Worm (Caenorhabditis elegans) whole organism, early embryonic: Measurements from ENCODE around the gene tmem-258.

Experiments
- B0310.2 ChIP-seq: sonication (generic microtip); optimal IDR thresholded peaks from 2 replicates; lab custom pipeline; 2016; ENCODE audit warnings: mild to moderate bottlenecking, missing genetic modification characterization, missing compliant biosample characterization
- F13C5.2 ChIP-seq: sonication (generic microtip); optimal IDR thresholded peaks from 2 replicates; lab custom pipeline; 2017; ENCODE audit warnings: mild to moderate bottlenecking, missing genetic modification characterization, inconsistent platforms, missing compliant biosample characterization
- aly-1 ChIP-seq: sonication (generic microtip); optimal IDR thresholded peaks from 2 replicates; lab custom pipeline; 2016; ENCODE audit warnings: missing genetic modification characterization, missing compliant biosample characterization
- ama-1 ChIP-seq: fragments of 150-350 bp; optimal IDR thresholded peaks from 2 replicates; lab custom pipeline; 2014
- ceh-13 ChIP-seq: fragments of 200-800 bp; sonication (Bioruptor generic); optimal IDR thresholded peaks from 2 replicates; lab custom pipeline; 2018; ENCODE audit warnings: mild to moderate bottlenecking, missing genetic modification characterization, missing compliant biosample characterization
- ceh-36 ChIP-seq: sonication (generic microtip); optimal IDR thresholded peaks from 2 replicates; lab custom pipeline; 2016; ENCODE audit warnings: missing genetic modification characterization, inconsistent platforms, missing compliant biosample characterization
- ets-7 ChIP-seq: sonication (generic microtip); optimal IDR thresholded peaks from 2 replicates; lab custom pipeline; 2016; ENCODE audit warnings: missing genotype, missing genetic modification characterization, missing compliant biosample characterization
- flt-1 ChIP-seq: fragments of 200-800 bp; sonication (Bioruptor generic); IDR thresholded peaks from 2 replicates; pipeline ENCODE4 v1.3.6; 2022; ENCODE audit warnings: missing genetic modification characterization, missing compliant biosample characterization
- hmbx-1 ChIP-seq: sonication (generic microtip); optimal IDR thresholded peaks from 2 replicates; lab custom pipeline; 2016; ENCODE audit warnings: mild to moderate bottlenecking, missing genetic modification characterization, missing compliant biosample characterization
- hmg-4 ChIP-seq: fragments of 200-800 bp; sonication (Bioruptor generic); optimal IDR thresholded peaks from 2 replicates; lab custom pipeline; 2018; ENCODE audit warnings: mild to moderate bottlenecking, missing genetic modification characterization, missing compliant biosample characterization
- hnd-1 ChIP-seq: sonication (generic microtip); optimal IDR thresholded peaks from 2 replicates; lab custom pipeline; 2016; ENCODE audit warnings: missing genetic modification characterization, missing compliant biosample characterization
- pes-1 ChIP-seq: fragments of 200-800 bp; sonication (Bioruptor generic); IDR thresholded peaks from 2 replicates; pipeline ENCODE4 v1.3.6; 2022; ENCODE audit warnings: missing genetic modification reagents, missing genetic modification characterization, missing compliant biosample characterization
- scrt-1 ChIP-seq: fragments of 200-800 bp; sonication (Bioruptor generic); IDR thresholded peaks from 2 replicates; pipeline ENCODE4 v1.3.6; 2022; ENCODE audit warnings: missing genetic modification characterization, missing compliant biosample characterization
- sea-1 ChIP-seq: fragments of 200-800 bp; sonication (Bioruptor generic); conservative IDR thresholded peaks from 2 replicates; pipeline ENCODE4 v1.3.6; 2022; ENCODE audit warnings: missing genetic modification characterization, missing compliant biosample characterization
- tbx-11 ChIP-seq: fragments of 200-800 bp; sonication (Bioruptor generic); IDR thresholded peaks from 2 replicates; pipeline ENCODE4 v1.3.6; 2022; ENCODE audit warnings: missing genetic modification characterization, missing compliant biosample characterization
- tbx-37 ChIP-seq: fragments of 200-800 bp; sonication (Bioruptor generic); conservative IDR thresholded peaks from 2 replicates; pipeline ENCODE4 v1.3.6; 2022; ENCODE audit warnings: missing genetic modification reagents, missing genetic modification characterization, missing compliant biosample characterization
- tra-4 ChIP-seq: sonication (generic microtip); optimal IDR thresholded peaks from 2 replicates; lab custom pipeline; 2017; ENCODE audit warnings: missing genetic modification characterization, missing compliant biosample characterization

Gene tmem-258

DNA sequence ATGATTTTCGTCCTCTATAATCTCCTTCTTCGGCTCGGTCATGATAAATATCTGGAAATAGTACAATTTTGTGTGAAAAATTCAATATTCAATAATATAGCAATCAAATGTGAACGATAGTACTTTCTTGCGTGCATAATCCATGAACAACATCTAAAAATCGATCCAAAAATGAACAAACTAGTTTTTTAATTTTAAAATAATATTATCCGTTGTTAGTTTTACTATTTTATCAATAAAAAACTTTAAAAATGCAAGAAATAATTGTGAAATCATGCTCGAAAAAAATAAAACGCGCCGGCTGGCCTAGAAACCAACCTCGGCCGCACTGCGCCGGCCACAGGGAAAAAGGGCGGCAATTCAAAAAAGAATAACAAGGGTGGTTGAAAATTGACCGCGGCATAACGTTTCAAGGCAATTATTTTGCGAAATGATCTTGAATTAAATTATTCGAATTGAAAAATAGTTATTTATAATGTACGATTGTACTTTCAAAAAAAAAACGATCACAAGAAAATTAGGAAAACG lies 21.7 kb downstream of the tmem-258 start, which contains the start of gene mys-1:
Gene mys-1, minus strand, starts transcription at position 51 of the 528 bp plus-strand sequence.
- TF ChIP-seq ceh-36 (no peak), ceh-13 (GFP tag; lab: Kevin White, UChicago) (no peak), scrt-1 (GFP tag; lab: Robert Waterston, UW) (no peak), tra-4 (no peak), B0310.2 (no peak), hmbx-1 (tag; lab: Kevin White, UChicago) (no peak), tbx-11 (GFP tag; lab: Robert Waterston, UW) (no peak), hnd-1 (tag; lab: Kevin White, UChicago) (no peak), pes-1 (GFP tag; lab: Robert Waterston, UW) (no peak; the same call in 1 of the 2 replicates), ama-1 (lab: Kevin White, UChicago) (no peak), ets-7 (tag; lab: Kevin White, UChicago) (no peak), F13C5.2 (peak; percentile 39), hmg-4 (GFP tag; lab: Kevin White, UChicago) (peak; percentile 43), sea-1 (GFP tag; lab: Robert Waterston, UW) (no peak), aly-1 (no peak), flt-1 (GFP tag; lab: Robert Waterston, UW) (no peak), tbx-37 (GFP tag; lab: Robert Waterston, UW) (peak; percentile 67)

DNA sequence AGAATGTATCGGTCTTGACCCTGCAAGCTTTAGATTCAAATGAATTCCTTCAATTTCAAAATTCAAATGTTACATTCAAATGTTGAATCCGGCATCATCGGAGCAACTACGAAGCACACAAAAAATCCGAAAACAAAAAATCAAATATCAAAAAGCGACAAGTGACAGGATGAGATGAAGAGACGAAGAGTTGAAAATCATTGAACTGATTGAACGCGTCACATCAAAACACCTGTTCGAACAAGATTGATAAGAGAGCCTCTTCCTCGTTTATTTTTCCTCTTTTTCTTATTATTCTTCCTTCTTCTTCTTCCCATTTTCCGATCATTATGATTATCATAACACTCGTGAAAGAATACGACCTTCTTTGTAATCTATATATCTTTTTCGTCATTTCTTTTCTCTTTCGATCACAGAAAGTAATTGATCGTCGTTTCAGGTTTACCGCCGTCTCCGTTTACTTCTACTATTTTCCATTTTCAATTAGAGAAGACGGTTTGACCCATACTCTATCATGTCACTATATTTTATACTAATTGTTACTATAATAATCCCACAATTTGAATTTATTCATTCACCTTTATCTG lies 22.6 kb downstream of the tmem-258 start, which contains the start of gene VC5.2:
Gene VC5.2, plus strand, starts transcription at position 439 of the 587 bp plus-strand sequence.
- TF ChIP-seq ets-7 (tag; lab: Kevin White, UChicago) = no peak
- TF ChIP-seq tbx-37 (GFP tag; lab: Robert Waterston, UW) = no peak

DNA sequence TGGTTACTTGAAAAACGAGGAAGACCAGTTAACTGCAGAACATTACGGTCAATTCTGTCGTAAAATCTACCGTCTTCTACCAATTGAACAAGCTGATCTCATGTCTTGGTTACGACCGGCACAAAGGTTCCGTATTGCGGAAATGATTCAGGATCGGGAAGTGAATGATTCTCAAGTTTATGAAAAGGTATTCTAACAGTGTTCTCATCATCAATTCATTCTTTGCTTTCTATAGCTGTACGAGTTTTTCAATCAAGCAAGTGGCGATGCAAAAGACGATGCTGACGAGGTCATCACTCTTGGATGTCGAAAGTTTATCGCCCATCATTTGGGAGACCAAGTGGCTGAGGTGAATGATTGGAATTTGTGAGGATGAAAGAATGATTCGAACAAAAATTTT lies 24.4 kb downstream of the tmem-258 start:
- TF ChIP-seq pes-1 (GFP tag; lab: Robert Waterston, UW) (no peak), aly-1 (no peak), flt-1 (GFP tag; lab: Robert Waterston, UW) (no peak), tbx-11 (GFP tag; lab: Robert Waterston, UW) (no peak), F13C5.2 (no peak), B0310.2 (no peak), tbx-37 (GFP tag; lab: Robert Waterston, UW) (no peak), hmg-4 (GFP tag; lab: Kevin White, UChicago) (no peak), hnd-1 (tag; lab: Kevin White, UChicago) (no peak), tra-4 (no peak), sea-1 (GFP tag; lab: Robert Waterston, UW) (no peak), hmbx-1 (tag; lab: Kevin White, UChicago) (no peak), ama-1 (lab: Kevin White, UChicago) (no peak), ets-7 (tag; lab: Kevin White, UChicago) (no peak), ceh-36 (no peak), scrt-1 (GFP tag; lab: Robert Waterston, UW) (no peak)

DNA sequence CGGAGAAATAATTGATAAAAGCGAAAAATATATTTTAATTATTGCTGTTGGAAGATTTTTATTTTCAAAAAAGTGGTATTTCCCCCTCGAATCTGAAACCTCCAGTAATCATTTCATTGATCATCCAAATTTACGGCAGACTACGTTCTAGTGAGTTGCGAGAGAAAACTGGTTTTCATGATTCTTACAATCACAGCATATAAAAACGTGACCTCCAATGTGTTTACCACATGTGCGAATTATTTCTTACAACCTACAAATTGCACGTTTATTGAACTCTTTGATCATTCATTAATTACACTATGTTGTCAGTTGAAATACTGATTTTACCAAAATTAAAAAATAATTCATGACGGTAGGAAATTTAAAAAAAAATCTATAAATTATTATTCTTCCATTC lies 26.2 kb downstream of the tmem-258 start:
- TF ChIP-seq F13C5.2 (no peak), B0310.2 (no peak), flt-1 (GFP tag; lab: Robert Waterston, UW) (no peak), hnd-1 (tag; lab: Kevin White, UChicago) (no peak), aly-1 (no peak), hmg-4 (GFP tag; lab: Kevin White, UChicago) (no peak), ets-7 (tag; lab: Kevin White, UChicago) (no peak), tbx-11 (GFP tag; lab: Robert Waterston, UW) (no peak), ceh-13 (GFP tag; lab: Kevin White, UChicago) (no peak)

DNA sequence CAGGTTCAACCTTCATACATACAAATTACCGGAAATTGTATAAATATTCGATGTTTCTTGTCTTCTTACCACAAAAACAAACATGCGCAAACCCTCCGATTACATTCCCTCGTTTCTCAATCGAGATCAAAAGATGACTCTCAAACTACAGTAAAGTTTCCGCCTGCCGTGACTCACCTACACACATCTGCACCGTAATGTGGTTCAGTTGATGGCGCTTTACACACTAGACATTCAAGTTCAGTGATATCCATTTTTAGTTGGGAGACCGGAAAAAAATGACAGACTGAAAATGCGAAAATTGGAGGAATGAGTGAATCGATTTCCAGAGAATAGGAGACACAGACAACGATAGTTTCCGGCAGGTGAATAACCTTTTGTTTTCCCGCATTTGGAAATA lies 28.3 kb downstream of the tmem-258 start, which contains the start of gene nhr-286:
Gene nhr-286, minus strand, starts transcription at position 324 of the 400 bp plus-strand sequence.
- no peak for TF ChIP-seq ceh-36
- TF ChIP-seq hnd-1 (tag; lab: Kevin White, UChicago) = no peak
- TF ChIP-seq sea-1 (GFP tag; lab: Robert Waterston, UW) = no peak
- no peak for TF ChIP-seq ceh-13 (GFP tag; lab: Kevin White, UChicago)
- no peak for TF ChIP-seq tbx-11 (GFP tag; lab: Robert Waterston, UW)
- TF ChIP-seq flt-1 (GFP tag; lab: Robert Waterston, UW) = no peak
- no peak for TF ChIP-seq pes-1 (GFP tag; lab: Robert Waterston, UW)
- no peak for TF ChIP-seq tbx-37 (GFP tag; lab: Robert Waterston, UW)
- no peak for TF ChIP-seq hmg-4 (GFP tag; lab: Kevin White, UChicago)
- TF ChIP-seq F13C5.2 = no peak

DNA sequence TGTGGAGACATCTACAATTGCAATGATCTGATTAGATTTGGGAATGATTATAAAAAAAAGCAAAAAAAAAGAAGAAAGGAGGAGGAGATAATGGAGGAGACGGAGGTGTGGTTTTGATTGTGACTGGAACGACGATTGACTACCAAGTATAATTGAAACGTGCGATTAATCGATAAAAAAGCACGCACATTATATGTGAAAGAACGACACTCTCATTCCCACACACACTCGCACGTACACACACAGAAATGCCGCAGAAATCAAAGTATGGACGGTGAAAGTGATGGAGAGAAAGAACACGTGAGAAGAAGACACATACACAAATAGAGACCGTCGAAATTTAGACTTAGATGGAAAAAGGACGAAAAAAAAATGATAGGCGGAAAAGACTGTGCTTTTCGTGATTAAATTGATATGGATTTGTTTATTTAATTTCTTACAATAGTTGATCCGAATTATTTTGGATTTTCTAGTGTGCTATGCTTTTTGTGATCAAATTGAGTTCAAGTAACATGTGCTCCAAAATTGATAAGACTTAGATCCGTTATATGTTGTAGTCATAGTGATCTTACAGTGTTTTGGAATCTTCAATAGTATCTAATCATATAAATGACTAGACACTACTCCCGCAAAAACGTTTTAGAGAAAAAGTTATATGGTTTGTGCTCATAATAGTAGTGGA lies 30.9 kb downstream of the tmem-258 start, which contains the start of gene nhr-135:
Gene nhr-135, minus strand, starts transcription at position 51 of the 682 bp plus-strand sequence.
- TF ChIP-seq ama-1 (lab: Kevin White, UChicago) = no peak
- TF ChIP-seq sea-1 (GFP tag; lab: Robert Waterston, UW) = no peak
- no peak for TF ChIP-seq ceh-13 (GFP tag; lab: Kevin White, UChicago)
- no peak for TF ChIP-seq hnd-1 (tag; lab: Kevin White, UChicago)
- no peak for TF ChIP-seq B0310.2
- TF ChIP-seq aly-1 = no peak
- no peak for TF ChIP-seq tbx-11 (GFP tag; lab: Robert Waterston, UW)
- no peak for TF ChIP-seq ceh-36
- no peak for TF ChIP-seq F13C5.2
- no peak for TF ChIP-seq tbx-37 (GFP tag; lab: Robert Waterston, UW)
- TF ChIP-seq flt-1 (GFP tag; lab: Robert Waterston, UW) = no peak
- TF ChIP-seq hmg-4 (GFP tag; lab: Kevin White, UChicago) = no peak
- TF ChIP-seq pes-1 (GFP tag; lab: Robert Waterston, UW) = no peak
- TF ChIP-seq ets-7 (tag; lab: Kevin White, UChicago) = no peak
- no peak for TF ChIP-seq scrt-1 (GFP tag; lab: Robert Waterston, UW)
